Fruit fly (Drosophila melanogaster) whole organism, prepupa: ENCODE results near the gene Arpc3B.

ENCODE experiments used
- Blimp-1 ChIP-seq: fragments of 200-800 bp; sonication (Bioruptor generic); optimal IDR thresholded peaks from 3 replicates; lab custom pipeline; 2017; ENCODE audit warnings: missing biosample characterization, missing genetic modification characterization, mild to moderate bottlenecking, moderate library complexity, missing genetic modification reagents
- CG10631 ChIP-seq: fragments of 200-800 bp; sonication (Bioruptor generic); optimal IDR thresholded peaks from 2 replicates; lab custom pipeline; 2016; ENCODE audit warnings: missing biosample characterization, missing genetic modification characterization
- CG10669 ChIP-seq: fragments of 200-800 bp; sonication (Bioruptor generic); optimal IDR thresholded peaks from 3 replicates; lab custom pipeline; 2018; ENCODE audit warnings: missing biosample characterization, mild to moderate bottlenecking, missing genetic modification characterization, moderate library complexity
- CG11294 ChIP-seq: fragments of 200-800 bp; sonication (Bioruptor generic); IDR thresholded peaks from 2 replicates; pipeline ENCODE4 v1.3.6; 2022; ENCODE audit warnings: missing biosample characterization, missing genetic modification characterization
- CG11762 ChIP-seq: fragments of 200-800 bp; sonication (Bioruptor generic); optimal IDR thresholded peaks from 3 replicates; lab custom pipeline; 2016; ENCODE audit warnings: missing biosample characterization, missing genetic modification characterization; ENCODE audit not compliant: insufficient read depth
- CG11902 ChIP-seq: fragments of 200-800 bp; sonication (Bioruptor generic); optimal IDR thresholded peaks from 3 replicates; lab custom pipeline; 2016; ENCODE audit warnings: missing biosample characterization, missing genetic modification characterization
- CG15336 ChIP-seq: fragments of 200-800 bp; sonication (Bioruptor generic); IDR thresholded peaks from 2 replicates; pipeline ENCODE4 v1.3.6; 2022; ENCODE audit warnings: missing biosample characterization, missing genetic modification characterization
- CG1621 ChIP-seq: fragments of 200-800 bp; sonication (Bioruptor generic); optimal IDR thresholded peaks from 3 replicates; lab custom pipeline; 2018; ENCODE audit warnings: missing biosample characterization, mild to moderate bottlenecking, missing genetic modification characterization
- CG16779 ChIP-seq: fragments of 200-800 bp; sonication (Bioruptor generic); optimal IDR thresholded peaks from 3 replicates; lab custom pipeline; 2017; ENCODE audit warnings: missing biosample characterization, mild to moderate bottlenecking, missing genetic modification characterization
- CG31627 ChIP-seq: fragments of 200-800 bp; sonication (Bioruptor generic); optimal IDR thresholded peaks from 3 replicates; lab custom pipeline; 2016; ENCODE audit warnings: missing biosample characterization, missing genetic modification characterization
- CG32006 ChIP-seq: fragments of 200-800 bp; sonication (Bioruptor generic); optimal IDR thresholded peaks from 3 replicates; lab custom pipeline; 2017; ENCODE audit warnings: missing biosample characterization, mild to moderate bottlenecking, missing genetic modification characterization
- CG3919 ChIP-seq: fragments of 200-800 bp; sonication (Bioruptor generic); optimal IDR thresholded peaks from 3 replicates; lab custom pipeline; 2016; ENCODE audit warnings: missing biosample characterization, missing genetic modification characterization
- CG4318 ChIP-seq: fragments of 200-800 bp; sonication (Bioruptor generic); optimal IDR thresholded peaks from 3 replicates; lab custom pipeline; 2017; ENCODE audit warnings: missing biosample characterization, mild to moderate bottlenecking, missing genetic modification characterization
- CG6163 ChIP-seq: fragments of 200-800 bp; sonication (Bioruptor generic); IDR thresholded peaks from 3 replicates; pipeline ENCODE4 v1.3.6; 2022; ENCODE audit warnings: missing biosample characterization, missing genetic modification characterization
- CG6276 ChIP-seq: fragments of 200-800 bp; sonication (Bioruptor generic); optimal IDR thresholded peaks from 2 replicates; lab custom pipeline; 2017; ENCODE audit warnings: missing biosample characterization, mild to moderate bottlenecking, missing genetic modification characterization
- CG6792 ChIP-seq: fragments of 200-800 bp; sonication (Bioruptor generic); optimal IDR thresholded peaks from 3 replicates; lab custom pipeline; 2016; ENCODE audit warnings: missing biosample characterization, missing genetic modification characterization
- CG6808 ChIP-seq: fragments of 200-800 bp; sonication (Bioruptor generic); optimal IDR thresholded peaks from 3 replicates; lab custom pipeline; 2017; ENCODE audit warnings: missing biosample characterization, missing genetic modification characterization, mild to moderate bottlenecking, moderate library complexity, missing genetic modification reagents
- CG6854 ChIP-seq: fragments of 200-800 bp; sonication (Bioruptor generic); optimal IDR thresholded peaks from 2 replicates; lab custom pipeline; 2017; ENCODE audit warnings: missing biosample characterization, mild to moderate bottlenecking, missing genetic modification characterization
- CG8119 ChIP-seq: fragments of 200-800 bp; sonication (Bioruptor generic); IDR thresholded peaks from 3 replicates; pipeline ENCODE4 v1.3.6; 2022; ENCODE audit warnings: missing biosample characterization, missing genetic modification characterization
- CG8319 ChIP-seq: fragments of 200-800 bp; sonication (Bioruptor generic); optimal IDR thresholded peaks from 3 replicates; lab custom pipeline; 2016; ENCODE audit warnings: missing biosample characterization, missing genetic modification characterization
- CG8632 ChIP-seq: fragments of 200-800 bp; sonication (Bioruptor generic); optimal IDR thresholded peaks from 3 replicates; lab custom pipeline; 2016; ENCODE audit warnings: missing biosample characterization, missing genetic modification characterization
- CG9139 ChIP-seq: fragments of 200-800 bp; sonication (Bioruptor generic); optimal IDR thresholded peaks from 3 replicates; lab custom pipeline; 2017; ENCODE audit warnings: missing biosample characterization, mild to moderate bottlenecking, missing genetic modification characterization
- Eip75B ChIP-seq: fragments of 200-800 bp; sonication (Bioruptor generic); optimal IDR thresholded peaks from 3 replicates; lab custom pipeline; 2016; ENCODE audit warnings: missing biosample characterization, missing genetic modification characterization
- Eip78C ChIP-seq: fragments of 200-800 bp; sonication (Bioruptor generic); peaks from one replicate; lab custom pipeline; 2016; ENCODE audit warnings: missing biosample characterization, missing genetic modification characterization
- Eip93F ChIP-seq: fragments of 200-800 bp; sonication (Bioruptor generic); optimal IDR thresholded peaks from 2 replicates; lab custom pipeline; 2016; ENCODE audit warnings: missing biosample characterization, mild to moderate bottlenecking, missing genetic modification characterization
- Ets21C ChIP-seq: fragments of 200-800 bp; sonication (Bioruptor generic); optimal IDR thresholded peaks from 3 replicates; lab custom pipeline; 2016; ENCODE audit warnings: missing biosample characterization, missing genetic modification characterization
- Ets96B ChIP-seq: fragments of 200-800 bp; optimal IDR thresholded peaks from 2 replicates; lab custom pipeline; 2019; ENCODE audit warnings: missing biosample characterization, mild to moderate bottlenecking, missing genetic modification characterization, moderate library complexity
- Gug ChIP-seq: fragments of 200-800 bp; sonication (Bioruptor generic); IDR thresholded peaks from 2 replicates; pipeline ENCODE4 v1.3.6; 2022; ENCODE audit warnings: missing biosample characterization, missing genetic modification characterization
- Hr38 ChIP-seq: sonication (Bioruptor generic); optimal IDR thresholded peaks from 2 replicates; lab custom pipeline; 2016; ENCODE audit warnings: missing biosample characterization, missing genetic modification characterization
- Hr39 ChIP-seq: fragments of 200-800 bp; sonication (Bioruptor generic); optimal IDR thresholded peaks from 2 replicates; lab custom pipeline; 2016; ENCODE audit warnings: missing biosample characterization, missing genetic modification characterization
- Lpt ChIP-seq: fragments of 200-800 bp; sonication (Bioruptor generic); optimal IDR thresholded peaks from 3 replicates; lab custom pipeline; 2016; ENCODE audit warnings: missing biosample characterization, missing genetic modification characterization
- Met ChIP-seq: fragments of 200-800 bp; sonication (Bioruptor generic); optimal IDR thresholded peaks from 3 replicates; lab custom pipeline; 2016; ENCODE audit warnings: missing biosample characterization, missing genetic modification characterization
- OdsH ChIP-seq: fragments of 200-800 bp; sonication (Bioruptor generic); optimal IDR thresholded peaks from 3 replicates; lab custom pipeline; 2016; ENCODE audit warnings: missing biosample characterization, missing genetic modification characterization
- Smox ChIP-seq: fragments of 200-800 bp; sonication (Bioruptor generic); optimal IDR thresholded peaks from 3 replicates; lab custom pipeline; 2016; ENCODE audit warnings: missing biosample characterization, missing genetic modification characterization
- Sox102F ChIP-seq: fragments of 200-800 bp; sonication (Bioruptor generic); optimal IDR thresholded peaks from 2 replicates; lab custom pipeline; 2016; ENCODE audit warnings: missing biosample characterization, mild to moderate bottlenecking, missing genetic modification characterization
- Sox14 ChIP-seq: fragments of 200-800 bp; sonication (Bioruptor generic); optimal IDR thresholded peaks from 3 replicates; lab custom pipeline; 2016; ENCODE audit warnings: missing biosample characterization, missing genetic modification characterization
- Sox15 ChIP-seq: fragments of 200-800 bp; sonication (Bioruptor generic); optimal IDR thresholded peaks from 3 replicates; lab custom pipeline; 2016; ENCODE audit warnings: missing biosample characterization, missing genetic modification characterization
- acj6 ChIP-seq: fragments of 200-800 bp; sonication (Bioruptor generic); optimal IDR thresholded peaks from 3 replicates; lab custom pipeline; 2016; ENCODE audit warnings: missing biosample characterization, missing genetic modification characterization
- cyc ChIP-seq: fragments of 200-800 bp; sonication (Bioruptor generic); optimal IDR thresholded peaks from 3 replicates; lab custom pipeline; 2016; ENCODE audit warnings: missing biosample characterization, missing genetic modification characterization
- dac ChIP-seq: fragments of 200-800 bp; sonication (Bioruptor generic); optimal IDR thresholded peaks from 2 replicates; lab custom pipeline; 2017; ENCODE audit warnings: missing biosample characterization, mild to moderate bottlenecking, missing genetic modification characterization
- dsx ChIP-seq: fragments of 200-800 bp; optimal IDR thresholded peaks from 3 replicates; lab custom pipeline; 2019; ENCODE audit warnings: missing biosample characterization, mild to moderate bottlenecking, missing genetic modification characterization, moderate library complexity; ENCODE audit not compliant: poor library complexity, severe bottlenecking
- esn ChIP-seq: fragments of 200-800 bp; sonication (Bioruptor generic); optimal IDR thresholded peaks from 2 replicates; lab custom pipeline; 2016; ENCODE audit warnings: missing biosample characterization, mild to moderate bottlenecking, missing genetic modification characterization, moderate library complexity
- fd59A ChIP-seq: fragments of 200-800 bp; sonication (Bioruptor generic); optimal IDR thresholded peaks from 2 replicates; lab custom pipeline; 2017; ENCODE audit warnings: missing biosample characterization, mild to moderate bottlenecking, missing genetic modification characterization, missing genetic modification reagents
- fkh ChIP-seq: fragments of 200-800 bp; sonication (Bioruptor generic); optimal IDR thresholded peaks from 3 replicates; lab custom pipeline; 2017; ENCODE audit warnings: missing biosample characterization, mild to moderate bottlenecking, missing genetic modification characterization, moderate library complexity
- lz ChIP-seq: fragments of 200-800 bp; sonication (Bioruptor generic); optimal IDR thresholded peaks from 3 replicates; lab custom pipeline; 2016; ENCODE audit warnings: missing biosample characterization, missing genetic modification characterization
- net ChIP-seq: fragments of 200-800 bp; sonication (Bioruptor generic); optimal IDR thresholded peaks from 3 replicates; lab custom pipeline; 2016; ENCODE audit warnings: missing biosample characterization, missing genetic modification characterization
- salr ChIP-seq, 2 experiments: fragments of 200-800 bp; sonication (Bioruptor generic); optimal IDR thresholded peaks; 3 replicates each; lab custom pipeline; 2016 to 2018; ENCODE audit warnings: missing biosample characterization in 2 of 2, missing genetic modification characterization in 2 of 2, mild to moderate bottlenecking in 1 of 2
- spab ChIP-seq: fragments of 200-800 bp; sonication (Bioruptor generic); optimal IDR thresholded peaks from 2 replicates; lab custom pipeline; 2017; ENCODE audit warnings: missing biosample characterization, mild to moderate bottlenecking, missing genetic modification characterization, missing genetic modification reagents
- svp ChIP-seq: fragments of 200-800 bp; sonication (Bioruptor generic); peaks from one replicate; lab custom pipeline; 2016; ENCODE audit warnings: missing biosample characterization, missing genetic modification characterization
- topi ChIP-seq: fragments of 200-800 bp; sonication (Bioruptor generic); optimal IDR thresholded peaks from 3 replicates; lab custom pipeline; 2016; ENCODE audit warnings: missing biosample characterization, missing genetic modification characterization
- vri ChIP-seq: fragments of 200-800 bp; sonication (Bioruptor generic); optimal IDR thresholded peaks from 3 replicates; lab custom pipeline; 2016; ENCODE audit warnings: missing biosample characterization, mild to moderate bottlenecking, missing genetic modification characterization

Arpc3B gene

dm6 chrX:17147983-17148637 is 42.5 kb upstream of the Arpc3B start, which contains the start of gene RpS5a:
RpS5a (minus strand) TSS chrX:17148264.
- TF ChIP-seq vri = peak; percentile 60
- TF ChIP-seq fkh (GFP tag; lab: Kevin White, UChicago) = peak; percentile 55
- peak; percentile 79 for TF ChIP-seq Met (GFP tag; lab: Kevin White, UChicago)
- TF ChIP-seq CG11294 (GFP tag; lab: Robert Waterston, UW) = peak; percentile 48; the same call in 1 of the 2 replicates
- peak; percentile 57 for TF ChIP-seq dac (GFP tag; lab: Kevin White, UChicago)
- peak; percentile 65 for TF ChIP-seq CG11902
- TF ChIP-seq CG15336 (GFP tag; lab: Robert Waterston, UW) = peak; percentile 37
- TF ChIP-seq dsx = peak; percentile 33
- no peak for TF ChIP-seq CG4318 (GFP tag; lab: Kevin White, UChicago)
- TF ChIP-seq CG3919 (GFP tag; lab: Kevin White, UChicago) = peak; percentile 87
- peak; percentile 21 for TF ChIP-seq Ets96B
- peak; percentile 56 for TF ChIP-seq CG10631
- peak; percentile 76 for TF ChIP-seq CG6163 (GFP tag; lab: Robert Waterston, UW)
- peak; percentile 84 for TF ChIP-seq net (GFP tag; lab: Kevin White, UChicago)
- TF ChIP-seq fd59A (GFP tag; lab: Kevin White, UChicago) = peak; percentile 63
- TF ChIP-seq Hr38 (GFP tag; lab: Kevin White, UChicago) = no peak
- peak; percentile 62 for TF ChIP-seq Sox15
- TF ChIP-seq CG11762 (GFP tag; lab: Kevin White, UChicago) = peak; percentile 55
- peak; percentile 46 for TF ChIP-seq CG32006 (GFP tag; lab: Kevin White, UChicago)
- TF ChIP-seq OdsH = peak; percentile 75
- TF ChIP-seq Sox102F = peak; percentile 67
- peak; percentile 69 for TF ChIP-seq CG6792 (GFP tag; lab: Kevin White, UChicago)
- TF ChIP-seq CG6276 (GFP tag; lab: Kevin White, UChicago) = no peak
- peak; percentile 85 for TF ChIP-seq cyc
- TF ChIP-seq CG31627 = peak; percentile 79
- no peak for TF ChIP-seq Eip93F
- TF ChIP-seq Eip78C (GFP tag; lab: Kevin White, UChicago) = peak; percentile 91
- TF ChIP-seq Smox (GFP tag; lab: Kevin White, UChicago) = peak; percentile 67
- TF ChIP-seq topi (GFP tag; lab: Kevin White, UChicago) = peak; percentile 79
- TF ChIP-seq Blimp-1 (GFP tag; lab: Kevin White, UChicago) = peak; percentile 59
- peak; percentile 85 for TF ChIP-seq CG6854 (GFP tag; lab: Kevin White, UChicago)
- TF ChIP-seq CG10669 (GFP tag; lab: Kevin White, UChicago) = peak; percentile 71
- no peak for TF ChIP-seq CG16779
- peak; percentile 82 for TF ChIP-seq CG9139 (GFP tag; lab: Kevin White, UChicago)
- peak; percentile 66 for TF ChIP-seq Sox14 (GFP tag; lab: Kevin White, UChicago)
- TF ChIP-seq spab (GFP tag; lab: Kevin White, UChicago) = peak; percentile 43
- TF ChIP-seq Eip75B (GFP tag; lab: Kevin White, UChicago) = peak; percentile 55
- peak; percentile 66 for TF ChIP-seq CG8632 (GFP tag; lab: Kevin White, UChicago)
- peak; percentile 80 for TF ChIP-seq CG8319 (GFP tag; lab: Kevin White, UChicago)
- TF ChIP-seq Ets21C (GFP tag; lab: Kevin White, UChicago) = peak; percentile 70
- peak; percentile 43 to 84 for TF ChIP-seq salr (GFP tag; optimal IDR thresholded peaks at IDR 0.05; lab: Kevin White, UChicago)
- TF ChIP-seq svp = peak; percentile 53
- TF ChIP-seq lz (GFP tag; lab: Kevin White, UChicago) = peak; percentile 81
- TF ChIP-seq Lpt (GFP tag; lab: Kevin White, UChicago) = peak; percentile 0
- TF ChIP-seq CG1621 = peak; percentile 54
- peak; percentile 76 for TF ChIP-seq CG6808 (GFP tag; lab: Kevin White, UChicago)
- peak; percentile 35; the same call in 1 of the 2 replicates for TF ChIP-seq Gug
- TF ChIP-seq Hr39 = peak; percentile 79
- peak; percentile 78 for TF ChIP-seq esn (GFP tag; lab: Kevin White, UChicago)
- peak; percentile 19; the same call in 1 of the 3 replicates for TF ChIP-seq CG8119 (GFP tag; lab: Robert Waterston, UW)
- TF ChIP-seq acj6 (GFP tag; lab: Kevin White, UChicago) = peak; percentile 72
